Fruit fly (Drosophila melanogaster) S2 (cell line): ENCODE results near the gene CG3708.

Source experiments
- CG8478 ChIP-seq: fragments of >200 bp; optimal IDR thresholded peaks from 2 replicates; lab custom pipeline; 2018
- CTCF ChIP-seq, 2 experiments: fragments of >200 bp; optimal IDR thresholded peaks; 2 replicates each; lab custom pipeline; 2018

dm6 chrX:955873-956272 lies 26.0 kb upstream of the CG3708 start:
- TF ChIP-seq CG8478 (lab: Kevin White, UChicago) (no peak), CTCF (optimal IDR thresholded peaks at IDR 0.05; lab: Kevin White, UChicago) (no peak)
